Worm (Caenorhabditis elegans): ENCODE data around the gene srx-118.
"Not testable (repeated sequence)": the region's sequence is repeated elsewhere in the genome, so short reads cannot be mapped to it uniquely, and the experiment has no call there.

The srx-118 gene

DNA sequence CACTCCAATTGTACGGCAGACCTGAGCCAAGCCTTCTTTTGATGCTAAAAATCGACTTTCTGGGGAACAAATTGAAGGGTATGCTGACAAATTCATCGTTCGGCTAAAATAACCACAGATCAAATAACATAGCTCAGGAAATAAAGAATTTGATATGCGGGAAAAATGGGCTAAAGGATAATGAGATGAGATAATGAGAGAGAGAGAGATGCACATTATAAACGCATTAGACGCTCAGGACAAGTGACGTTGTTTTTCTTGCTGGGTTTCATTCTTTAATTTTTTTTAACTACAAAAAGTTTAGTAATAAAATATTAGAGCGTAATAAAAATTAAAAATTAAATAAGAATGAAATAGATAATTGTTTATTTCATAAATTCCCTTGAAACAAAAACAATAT, 11.0 kb upstream of the srx-118 start, which contains the start of gene srh-69:
srh-69 (minus strand) TSS at position 101 of the 400 bp plus-strand sequence.
- no peak for TF ChIP-seq unc-62 (GFP tag; optimal IDR thresholded peaks at IDR 0.05)

ce11 chrII:12516313-12516712, 9.3 kb upstream of the srx-118 start, which contains the start of gene srh-61:
TSS of gene srh-61 (minus strand) at chrII:12516413.
- no peak for TF ChIP-seq unc-62 (GFP tag; optimal IDR thresholded peaks at IDR 0.05)

ce11 chrII:12518008-12518407, 7.6 kb upstream of the srx-118 start:
- no peak for TF ChIP-seq unc-62 (GFP tag; optimal IDR thresholded peaks at IDR 0.05)

DNA sequence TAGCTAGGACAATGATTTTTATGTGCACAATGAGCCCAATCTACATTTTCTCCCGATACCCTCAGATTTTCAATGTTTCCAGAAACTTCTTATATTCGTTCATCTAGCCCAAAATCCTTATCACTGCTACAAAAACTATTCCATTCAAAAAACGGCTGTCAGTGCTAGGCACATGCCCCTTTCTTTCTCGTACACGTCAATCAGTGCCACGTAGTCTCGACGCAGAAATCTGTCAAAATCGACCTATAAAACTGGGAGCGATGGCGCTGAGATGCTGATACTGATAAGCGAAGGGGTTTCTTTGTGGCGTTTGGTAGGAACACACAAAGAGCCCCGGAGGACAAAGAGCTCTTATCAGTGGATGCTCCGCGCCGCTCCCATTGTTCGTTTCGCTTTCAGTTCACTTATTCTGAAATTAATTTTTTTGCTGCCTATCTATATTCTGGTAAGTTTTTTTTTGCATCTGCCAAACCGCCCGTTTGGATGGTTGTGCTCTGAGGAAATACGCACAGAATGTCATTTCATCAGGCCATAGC, 6.7 kb upstream of the srx-118 start, which contains the start of gene srh-70:
srh-70 (minus strand) TSS at position 51 of the 536 bp plus-strand sequence.
- no peak for TF ChIP-seq unc-62 (GFP tag; optimal IDR thresholded peaks at IDR 0.05)

DNA sequence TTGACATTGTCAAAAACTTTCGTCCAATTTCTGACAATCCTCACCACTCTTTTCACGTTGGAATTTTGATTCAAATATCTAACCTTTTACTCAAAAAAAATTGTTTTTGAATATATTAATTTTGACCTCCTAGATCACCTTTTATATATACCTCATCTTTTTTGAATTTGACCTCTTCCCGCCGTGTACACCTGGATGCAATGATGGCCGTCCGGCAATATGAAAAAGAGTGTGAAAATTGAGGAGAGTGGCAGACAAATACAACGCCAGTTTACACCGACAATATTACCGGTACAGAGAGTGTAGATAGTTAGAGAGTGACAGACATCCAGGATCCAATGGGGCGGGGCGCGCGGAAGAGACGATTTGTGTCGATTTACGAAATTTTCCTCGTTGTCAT, 6.0 kb upstream of the srx-118 start, which contains the start of gene ceh-99:
ceh-99 (plus strand) TSS at position 366 of the 400 bp plus-strand sequence.
- TF ChIP-seq unc-62 (GFP tag; optimal IDR thresholded peaks at IDR 0.05): no peak

ce11 chrII:12527947-12528346, 2.3 kb downstream of the srx-118 start, which contains the start of gene srx-119:
TSS of gene srx-119 (plus strand) at chrII:12528247.
- no peak for TF ChIP-seq unc-62 (GFP tag; optimal IDR thresholded peaks at IDR 0.05)

- no peak for TF ChIP-seq unc-62 (GFP tag; optimal IDR thresholded peaks at IDR 0.05)
These were observed 5.3 kb downstream of the srx-118 start, which contains the start of gene srx-120 for ce11 chrII:12530958-12531357. TSS of gene srx-120 (plus strand) at chrII:12531258.

DNA sequence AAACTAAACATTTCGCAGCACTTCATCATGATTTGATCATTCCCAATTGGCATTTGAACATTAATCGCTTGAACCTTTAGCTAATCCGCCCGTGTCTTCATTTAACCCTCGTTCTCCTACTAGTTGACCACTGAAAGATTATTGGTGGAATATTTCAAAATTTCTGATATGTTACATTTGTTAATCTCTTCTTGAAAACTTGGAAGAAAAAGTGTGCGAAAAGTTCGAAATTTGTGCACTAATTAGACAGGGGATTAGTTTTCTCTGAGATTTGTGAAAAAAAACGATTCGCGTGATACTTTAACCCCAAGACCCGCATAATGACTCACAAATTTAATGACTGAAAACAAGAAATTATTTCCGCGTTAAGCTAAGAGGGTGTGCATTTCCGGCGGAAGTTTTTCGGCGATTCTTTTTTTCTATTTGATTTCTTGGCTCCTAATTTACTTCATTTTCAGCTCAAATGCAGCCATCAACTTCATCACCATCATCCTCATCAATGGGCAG, 9.7 kb downstream of the srx-118 start, which contains the start of gene nimk-1:
nimk-1 (plus strand) TSS at position 457 of the 507 bp plus-strand sequence.
- TF ChIP-seq unc-62 (GFP tag; optimal IDR thresholded peaks at IDR 0.05): no peak

ce11 chrII:12536203-12536602, 10.6 kb downstream of the srx-118 start, which contains the start of gene F49C5.3:
TSS of gene F49C5.3 (plus strand) at chrII:12536503.
- TF ChIP-seq unc-62 (GFP tag; optimal IDR thresholded peaks at IDR 0.05): not testable (repeated sequence)

DNA sequence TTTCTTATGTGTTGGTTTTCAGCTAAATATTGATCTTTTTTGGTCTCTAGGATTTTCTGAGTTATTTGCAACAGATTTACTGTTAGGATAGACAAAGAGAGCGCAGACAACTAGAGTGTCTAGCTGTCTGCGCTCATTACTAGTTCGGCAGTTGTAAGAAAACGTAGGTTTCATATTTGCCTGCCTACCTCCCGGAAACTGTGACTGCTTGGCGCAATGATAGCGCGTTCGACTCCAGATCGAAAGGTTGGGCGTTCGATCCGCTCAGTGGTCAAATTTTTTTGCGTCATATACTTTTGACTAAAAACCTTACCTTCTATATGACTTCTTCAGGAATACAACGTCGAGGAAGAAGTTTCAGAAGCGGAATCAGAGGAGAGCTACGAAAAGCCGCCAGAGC, 13.8 kb downstream of the srx-118 start:
- TF ChIP-seq unc-62 (GFP tag; optimal IDR thresholded peaks at IDR 0.05): no peak

DNA sequence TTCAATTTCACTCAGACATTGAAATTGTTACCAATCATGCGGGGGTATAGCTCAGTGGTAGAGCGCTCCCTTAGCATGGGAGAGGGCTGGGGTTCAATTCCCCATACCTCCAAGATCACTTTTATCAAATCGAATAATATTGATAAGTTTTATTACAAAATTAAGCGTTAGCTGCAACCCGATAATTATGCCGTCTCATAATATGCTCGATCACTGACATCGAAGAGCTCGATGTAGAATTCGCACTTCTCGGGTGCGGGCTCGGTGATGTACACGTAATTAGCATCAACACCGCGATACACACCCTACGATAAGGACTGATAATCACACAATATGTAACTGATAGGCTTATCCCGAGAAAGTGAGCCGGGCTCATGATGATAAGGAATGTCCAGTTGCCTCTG, 17.0 kb downstream of the srx-118 start:
- TF ChIP-seq unc-62 (GFP tag; optimal IDR thresholded peaks at IDR 0.05): no peak

- TF ChIP-seq unc-62 (GFP tag; optimal IDR thresholded peaks at IDR 0.05): no peak
These were observed 18.9 kb downstream of the srx-118 start, which contains the start of gene F49C5.9 for ce11 chrII:12544533-12544932. TSS of gene F49C5.9 (minus strand) at chrII:12544633.

DNA sequence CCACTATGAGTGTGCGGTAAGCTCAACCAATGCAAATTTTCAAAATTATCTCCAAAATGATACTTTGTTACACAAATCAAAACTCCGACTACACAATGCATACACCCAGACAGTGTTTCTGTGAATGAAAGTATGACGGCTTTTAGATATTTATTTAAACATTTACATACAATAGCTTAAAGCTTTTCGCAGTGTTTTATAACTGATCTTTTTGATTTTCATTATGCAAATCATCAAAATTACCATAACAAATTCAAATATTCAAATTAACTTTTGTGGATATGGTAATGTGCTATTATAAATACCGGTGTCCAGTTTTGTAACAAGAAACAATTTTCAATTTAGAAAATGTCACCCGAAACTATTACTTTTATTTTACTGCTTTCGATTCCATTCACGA, 20.8 kb downstream of the srx-118 start, which contains the start of the genes F49C5.5 and F49C5.10:
F49C5.5 (minus strand) TSS at position 101 of the 400 bp plus-strand sequence.
F49C5.10 (plus strand) TSS at position 344 of the 400 bp plus-strand sequence.
- no peak for TF ChIP-seq unc-62 (GFP tag; optimal IDR thresholded peaks at IDR 0.05)

DNA sequence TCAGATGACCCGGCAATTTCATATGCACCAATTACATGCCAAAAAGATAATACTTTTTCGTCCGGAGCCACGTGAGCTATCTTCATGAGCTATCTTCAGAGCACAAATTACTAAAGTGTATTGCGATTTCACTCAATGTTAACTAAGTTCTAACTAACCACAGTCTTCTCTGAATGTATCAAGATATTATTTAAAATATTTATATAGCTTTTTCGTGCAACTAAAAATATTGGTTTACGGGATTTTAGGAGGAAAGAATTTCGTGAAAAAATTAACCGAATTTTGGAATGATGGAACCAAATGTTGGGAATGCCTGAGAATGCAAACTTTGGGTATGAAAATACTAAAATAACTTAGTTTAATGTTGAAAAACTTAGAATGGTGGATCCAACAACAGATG, 21.9 kb downstream of the srx-118 start, which contains the start of gene F49C5.16:
F49C5.16 (plus strand) TSS at position 301 of the 400 bp plus-strand sequence.
- no peak for TF ChIP-seq unc-62 (GFP tag; optimal IDR thresholded peaks at IDR 0.05)

ce11 chrII:12549613-12550012, 24.0 kb downstream of the srx-118 start:
- TF ChIP-seq unc-62 (GFP tag; optimal IDR thresholded peaks at IDR 0.05): no peak

ce11 chrII:12550940-12551339, 25.3 kb downstream of the srx-118 start:
- TF ChIP-seq unc-62 (GFP tag; optimal IDR thresholded peaks at IDR 0.05): no peak

DNA sequence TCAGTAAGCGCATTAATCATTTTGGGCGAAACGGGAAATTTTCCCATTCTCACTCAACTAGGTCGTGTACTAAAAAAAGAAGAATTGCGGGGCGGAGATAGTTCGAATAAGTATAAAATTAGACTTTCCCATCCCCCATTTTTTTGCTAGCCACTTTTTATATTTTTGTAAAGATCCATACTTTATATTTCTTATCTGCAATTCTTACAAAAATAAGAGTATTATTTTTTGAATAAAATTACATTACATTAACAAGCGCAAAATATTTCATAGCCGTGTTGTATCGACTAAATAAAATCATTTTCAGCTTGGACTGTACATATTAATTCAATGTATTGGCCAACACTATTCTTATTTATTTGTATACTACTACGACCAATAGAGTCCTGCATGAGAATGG, 30.0 kb downstream of the srx-118 start, which contains the start of gene F49C5.11:
F49C5.11 (plus strand) TSS at position 301 of the 400 bp plus-strand sequence.
- no peak for TF ChIP-seq unc-62 (GFP tag; optimal IDR thresholded peaks at IDR 0.05)
